Worm (Caenorhabditis elegans) whole organism, L4 larva: ENCODE measurements around the gene Y54F10BM.6.

Experiments
- F44E2.7 ChIP-seq: fragments of 200-800 bp; sonication (Bioruptor generic); IDR thresholded peaks from 2 replicates; pipeline ENCODE4 v2.1.2; 2022; ENCODE audit warnings: missing genetic modification characterization, missing compliant biosample characterization
- cey-2 ChIP-seq: sonication (generic microtip); optimal IDR thresholded peaks from 3 replicates; lab custom pipeline; 2017; ENCODE audit warnings: missing genetic modification characterization, mild to moderate bottlenecking, missing compliant biosample characterization, antibody characterized with exemption, borderline replicate concordance; ENCODE audit not compliant: insufficient read depth
- lin-15B ChIP-seq: fragments of 150-350 bp; sonication (generic microtip); optimal IDR thresholded peaks from 3 replicates; lab custom pipeline; 2014; ENCODE audit warnings: missing biosample characterization, missing genetic modification characterization
- nhr-11 ChIP-seq: fragments of 150-350 bp; optimal IDR thresholded peaks from 2 replicates; lab custom pipeline; 2014; ENCODE audit warnings: missing biosample characterization, missing genetic modification characterization
- unc-39 ChIP-seq: sonication (generic microtip); optimal IDR thresholded peaks from 2 replicates; lab custom pipeline; 2017; ENCODE audit warnings: missing biosample characterization, missing genetic modification characterization

DNA sequence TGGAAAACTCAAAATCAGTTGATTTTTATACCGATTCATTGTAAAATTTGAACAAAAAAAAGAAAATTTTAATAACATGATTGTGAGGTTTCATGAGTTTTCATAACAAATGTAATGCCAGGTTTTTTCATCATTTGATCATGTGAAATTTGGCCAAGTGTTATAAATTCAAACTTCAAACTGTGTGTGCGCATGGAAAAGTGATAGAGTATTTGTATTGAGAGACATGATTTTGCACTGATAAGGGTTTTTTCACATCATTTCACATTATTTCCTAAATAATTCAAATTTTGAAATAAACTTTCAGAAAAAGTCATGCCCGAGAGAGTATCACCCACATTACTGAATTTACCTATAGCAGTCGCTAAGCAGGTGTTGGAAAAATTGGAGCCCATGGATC, 28.1 kb downstream of the Y54F10BM.6 start, which contains the start of gene fbxa-219:
- TF ChIP-seq F44E2.7 (no peak), cey-2 (tag; lab: Kevin White, UChicago) (no peak), nhr-11 (tag; lab: Kevin White, UChicago) (no peak), lin-15B (tag; lab: Kevin White, UChicago) (no peak), unc-39 (tag; lab: Kevin White, UChicago) (no peak)
